Fruit fly (Drosophila melanogaster) whole organism, embryonic: ENCODE data around the gene DEF8.
A peak's percentile ranks its signal among the peaks of the same experiment; 100 is the strongest.

Experiments
- CG14667 ChIP-seq: fragments of 200-800 bp; sonication (Bioruptor generic); IDR thresholded peaks from 2 replicates; pipeline ENCODE4 v1.3.6; 2022; ENCODE audit warnings: missing biosample characterization, missing genetic modification characterization
- CG6254 ChIP-seq: fragments of 200-800 bp; sonication (Bioruptor generic); optimal IDR thresholded peaks from 3 replicates; lab custom pipeline; 2017; ENCODE audit warnings: mild to moderate bottlenecking, missing biosample characterization, missing genetic modification reagents, missing genetic modification characterization
- CTCF ChIP-seq: fragments of 200-800 bp; sonication (Bioruptor generic); optimal IDR thresholded peaks from 2 replicates; lab custom pipeline; 2017; ENCODE audit warnings: missing biosample characterization, mild to moderate bottlenecking, missing genetic modification characterization, moderate library complexity
- CrebB ChIP-seq: fragments of 200-800 bp; sonication (Bioruptor generic); optimal IDR thresholded peaks from 3 replicates; lab custom pipeline; 2018; ENCODE audit warnings: missing biosample characterization, mild to moderate bottlenecking, missing genetic modification characterization
- Mad ChIP-seq: fragments of 200-800 bp; sonication (Bioruptor generic); optimal IDR thresholded peaks from 2 replicates; lab custom pipeline; 2016; ENCODE audit warnings: missing biosample characterization, missing genetic modification characterization
- NfI ChIP-seq: fragments of 200-800 bp; sonication (Bioruptor generic); optimal IDR thresholded peaks from 3 replicates; lab custom pipeline; 2018; ENCODE audit warnings: missing biosample characterization, mild to moderate bottlenecking, missing genetic modification characterization, moderate library complexity
- dati ChIP-seq: fragments of 200-800 bp; sonication (Bioruptor generic); IDR thresholded peaks from 2 replicates; pipeline ENCODE4 v1.3.6; 2022; ENCODE audit warnings: missing biosample characterization, missing genetic modification characterization
- insv ChIP-seq, 2 experiments: fragments of 200-800 bp; sonication (Bioruptor generic); optimal IDR thresholded peaks; 3 replicates each; lab custom pipeline; 2016 to 2018; ENCODE audit warnings: missing biosample characterization in 2 of 2, missing genetic modification characterization in 2 of 2
- jing ChIP-seq: fragments of 200-800 bp; sonication (Bioruptor generic); optimal IDR thresholded peaks from 2 replicates; lab custom pipeline; 2018; ENCODE audit warnings: missing biosample characterization, mild to moderate bottlenecking, missing genetic modification characterization
- scrt ChIP-seq: fragments of 200-800 bp; sonication (Bioruptor generic); optimal IDR thresholded peaks from 2 replicates; lab custom pipeline; 2018; ENCODE audit warnings: missing biosample characterization, mild to moderate bottlenecking, missing genetic modification characterization, moderate library complexity
- sr ChIP-seq: fragments of 200-800 bp; sonication (Bioruptor generic); IDR thresholded peaks from 3 replicates; pipeline ENCODE4 v1.3.6; 2022; ENCODE audit warnings: missing biosample characterization, missing genetic modification characterization
- tin ChIP-seq: fragments of 200-800 bp; sonication (Bioruptor generic); optimal IDR thresholded peaks from 3 replicates; lab custom pipeline; 2016; ENCODE audit warnings: missing biosample characterization, missing genetic modification characterization
- twi ChIP-seq: fragments of 200-800 bp; optimal IDR thresholded peaks from 2 replicates; lab custom pipeline; 2019; ENCODE audit warnings: missing biosample characterization, mild to moderate bottlenecking, missing genetic modification characterization, moderate library complexity

dm6 chr3L:12114188-12114587 is 17.8 kb upstream of the DEF8 start:
- TF ChIP-seq twi (no peak), dati (GFP tag; lab: Robert Waterston, UW) (no peak), CTCF (GFP tag; lab: Kevin White, UChicago) (no peak), insv (GFP tag; optimal IDR thresholded peaks at IDR 0.05; lab: Kevin White, UChicago) (no peak), Mad (GFP tag; lab: Kevin White, UChicago) (no peak), scrt (GFP tag; lab: Kevin White, UChicago) (no peak), CG14667 (GFP tag; lab: Robert Waterston, UW) (no peak), jing (GFP tag; lab: Kevin White, UChicago) (no peak), NfI (no peak), CG6254 (GFP tag; lab: Kevin White, UChicago) (no peak), sr (GFP tag; lab: Robert Waterston, UW) (no peak), tin (GFP tag; lab: Kevin White, UChicago) (peak; percentile 8), CrebB (tag; lab: Kevin White, UChicago) (no peak)
